Fruit fly (Drosophila melanogaster): ENCODE measurements around the gene CG31145.

Gene CG31145

DNA sequence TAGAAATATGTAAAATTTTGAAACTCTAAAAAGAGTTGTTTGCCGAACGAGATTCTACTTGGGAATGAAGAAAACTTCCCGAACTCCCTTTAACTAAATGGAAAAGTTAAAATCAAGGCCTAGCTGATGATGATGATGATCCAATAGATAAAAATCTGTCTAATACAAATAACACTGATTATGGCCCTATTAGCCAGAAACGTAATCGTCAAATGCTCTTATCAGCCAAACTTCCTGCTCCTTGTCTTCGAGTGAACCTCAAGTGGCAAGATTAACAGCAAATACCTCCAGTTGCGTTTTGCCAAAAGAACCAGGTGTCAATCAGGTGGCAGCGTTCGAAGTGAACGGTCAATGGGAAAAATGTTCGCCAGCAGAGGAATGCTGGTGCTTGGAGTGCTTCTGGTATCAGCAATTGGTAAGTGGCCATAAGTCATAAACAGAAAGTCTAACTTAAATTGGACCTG is 30.9 kb upstream of the CG31145 start, which contains the start of the genes CG31468 and Gba1a:
TSS of gene CG31468 (minus strand) at position 51 of the 464 bp plus-strand sequence.
TSS of gene Gba1a (plus strand) at position 318 of the 464 bp plus-strand sequence.
- no peak for TF ChIP-seq grn (GFP tag; optimal IDR thresholded peaks at IDR 0.05)
- no peak for TF ChIP-seq CG11504 (tag; optimal IDR thresholded peaks at IDR 0.05)
- no peak for TF ChIP-seq Scr (GFP tag; IDR thresholded peaks at IDR 0.05; ENCODE audit: partially characterized antibody)
- TF ChIP-seq exex (tag; optimal IDR thresholded peaks at IDR 0.05): peak; percentile 72
- peak; percentile 26 for TF ChIP-seq sug (tag; optimal IDR thresholded peaks at IDR 0.05)
- TF ChIP-seq Elba2 (GFP tag; optimal IDR thresholded peaks at IDR 0.05): peak; percentile 28
- no peak for TF ChIP-seq dmrt11E (tag; optimal IDR thresholded peaks at IDR 0.05)
- no peak for TF ChIP-seq CG7963 (GFP tag; IDR thresholded peaks at IDR 0.05; ENCODE audit: partially characterized antibody)
- no peak for TF ChIP-seq maf-S (GFP tag; optimal IDR thresholded peaks at IDR 0.05)

DNA sequence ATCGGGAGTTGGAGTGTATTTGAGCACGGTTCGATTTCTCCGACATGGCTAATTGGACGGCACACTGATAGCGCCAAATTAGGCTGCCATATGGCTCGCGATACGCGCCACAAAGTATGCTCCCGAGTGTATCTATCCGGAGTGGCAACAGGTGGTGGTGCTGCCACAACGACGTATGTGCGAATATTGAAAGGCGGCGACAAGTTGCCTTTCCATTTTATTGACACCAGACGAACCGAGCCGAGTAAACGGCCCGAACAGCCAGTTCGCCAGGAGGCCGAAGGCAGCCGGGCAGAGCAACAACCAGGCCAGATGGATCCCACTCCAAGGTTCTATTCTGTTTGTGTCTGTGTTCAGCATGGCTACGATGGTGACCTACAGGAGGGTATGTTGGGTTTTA is 29.4 kb upstream of the CG31145 start, which contains the start of gene prt:
TSS of gene prt (minus strand) at position 193 of the 400 bp plus-strand sequence.
- TF ChIP-seq pnt (GFP tag; optimal IDR thresholded peaks at IDR 0.05): no peak
- peak; percentile 72 for TF ChIP-seq scrt (GFP tag; optimal IDR thresholded peaks at IDR 0.05)
- TF ChIP-seq Sry-β (GFP tag; optimal IDR thresholded peaks at IDR 0.05): no peak
- TF ChIP-seq Deaf1 (tag; optimal IDR thresholded peaks at IDR 0.05): peak; percentile 87
- TF ChIP-seq al (GFP tag; IDR thresholded peaks at IDR 0.05): no peak
- no peak for TF ChIP-seq CG31224 (GFP tag; IDR thresholded peaks at IDR 0.05)
- TF ChIP-seq Ets65A (GFP tag): peak; percentile 27
- no peak for TF ChIP-seq CG10565 (GFP tag; optimal IDR thresholded peaks at IDR 0.05)
- TF ChIP-seq bigmax (GFP tag; optimal IDR thresholded peaks at IDR 0.05): no peak
- no peak for TF ChIP-seq zfh2 (GFP tag; optimal IDR thresholded peaks at IDR 0.05)
- 0 out of 3 replicates have a peak, but pooled peaks have one; percentile 16 for TF ChIP-seq Mrtf (GFP tag; IDR thresholded peaks at IDR 0.05)
- TF ChIP-seq CG11456 (GFP tag; IDR thresholded peaks at IDR 0.05): 0 out of 3 replicates have a peak, but pooled peaks have one; percentile 25
- no peak for TF ChIP-seq Hr39 (optimal IDR thresholded peaks at IDR 0.05)
- no peak for TF ChIP-seq hkb (optimal IDR thresholded peaks at IDR 0.05)
- TF ChIP-seq hkb (GFP tag; IDR thresholded peaks at IDR 0.05): no peak
- no peak for TF ChIP-seq fu2 (GFP tag; optimal IDR thresholded peaks at IDR 0.05)

DNA sequence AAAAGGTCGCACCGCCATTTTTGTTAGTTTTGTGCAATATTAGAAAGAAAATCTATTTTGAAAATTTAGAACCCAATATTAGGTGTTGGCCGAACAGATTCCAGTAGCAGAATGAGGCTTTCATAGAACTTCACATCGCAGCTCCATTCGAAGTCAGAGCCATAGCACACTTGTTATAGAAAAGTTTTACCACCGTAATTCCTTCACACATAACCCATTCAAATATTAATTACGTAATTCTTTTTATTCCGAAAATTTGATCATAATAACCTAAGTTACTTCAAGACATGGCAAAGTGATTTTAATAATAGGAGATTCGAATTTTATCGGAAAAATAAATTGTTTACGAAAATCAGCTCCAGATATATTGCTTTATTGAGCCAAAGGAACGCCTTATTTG is 26.7 kb upstream of the CG31145 start, which contains the start of gene CG10252:
TSS of gene CG10252 (minus strand) at position 101 of the 400 bp plus-strand sequence.
- TF ChIP-seq Pdp1 (GFP tag; optimal IDR thresholded peaks at IDR 0.05) (peak in 1 of 2 experiments; percentile 68), CG17361 (GFP tag; IDR thresholded peaks at IDR 0.05) (no peak), Opbp (GFP tag; IDR thresholded peaks at IDR 0.05; ENCODE audit: partially characterized antibody) (no peak)

DNA sequence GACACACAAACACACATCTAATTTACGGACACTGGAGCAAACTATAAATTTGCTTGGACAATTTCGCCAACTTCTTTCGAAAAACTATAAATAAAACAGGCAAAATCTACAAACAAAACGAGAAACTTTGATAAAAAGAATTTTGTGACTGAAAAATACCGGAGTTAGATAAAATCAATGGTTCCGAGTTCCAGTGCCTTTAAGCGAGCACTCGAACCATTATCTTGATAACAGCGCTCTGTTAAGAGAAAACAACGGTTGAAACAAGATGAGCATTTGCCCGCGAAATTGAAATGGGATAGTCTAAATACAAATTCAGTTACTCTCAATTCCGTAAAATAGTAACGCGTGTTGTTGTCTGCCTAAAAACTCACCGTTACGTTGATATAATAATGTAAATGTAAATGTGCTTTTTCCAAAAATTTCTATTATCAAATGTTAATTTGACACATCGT is 25.1 kb upstream of the CG31145 start, which contains the start of gene CG10254:
TSS of gene CG10254 (minus strand) at position 405 of the 455 bp plus-strand sequence.
- TF ChIP-seq CG4617 (GFP tag; optimal IDR thresholded peaks at IDR 0.05; ENCODE audit: borderline replicate concordance) (peak; percentile 52), HmgZ (tag; optimal IDR thresholded peaks at IDR 0.05) (peak; percentile 25), Sox100B (GFP tag; optimal IDR thresholded peaks at IDR 0.05) (no peak), trem (tag; optimal IDR thresholded peaks at IDR 0.05) (peak; percentile 21), CG9797 (GFP tag; optimal IDR thresholded peaks at IDR 0.05) (peak; percentile 34), CG12299 (tag; optimal IDR thresholded peaks at IDR 0.05) (peak; percentile 7), Dp (GFP tag; optimal IDR thresholded peaks at IDR 0.05) (peak; percentile 83), HLHmδ (GFP tag; optimal IDR thresholded peaks at IDR 0.05) (no peak), Myb (GFP tag; optimal IDR thresholded peaks at IDR 0.05) (peak; percentile 57), MBD-R2 (GFP tag; IDR thresholded peaks at IDR 0.05) (peak; percentile 48), Ets97D (GFP tag; optimal IDR thresholded peaks at IDR 0.05) (peak; percentile 7), CG2116 (GFP tag; optimal IDR thresholded peaks at IDR 0.05) (peak; percentile 2), BEAF-32 (GFP tag; optimal IDR thresholded peaks at IDR 0.05) (peak; percentile 18), CG32532 (GFP tag; IDR thresholded peaks at IDR 0.05) (no peak), pzg (GFP tag; optimal IDR thresholded peaks at IDR 0.05) (peak; percentile 59), Usf (GFP tag; optimal IDR thresholded peaks at IDR 0.05) (no peak), CG15601 (tag; optimal IDR thresholded peaks at IDR 0.05) (peak; percentile 100), MESR4 (GFP tag; optimal IDR thresholded peaks at IDR 0.05) (peak; percentile 55), CTCF (GFP tag; optimal IDR thresholded peaks at IDR 0.05) (peak; percentile 73), pita (GFP tag; optimal IDR thresholded peaks at IDR 0.05) (peak; percentile 64)

Data from whole organism, embryonic.